Fruit fly (Drosophila melanogaster) whole organism, embryonic: ENCODE measurements around the gene Sec61alpha.
A peak's percentile ranks its signal among the peaks of the same experiment; 100 is the strongest.

Experiments
- Blimp-1 ChIP-seq: fragments of 200-800 bp; sonication (Bioruptor generic); optimal IDR thresholded peaks from 3 replicates; lab custom pipeline; 2018; ENCODE audit warnings: missing biosample characterization, missing genetic modification characterization, mild to moderate bottlenecking, moderate library complexity, missing genetic modification reagents
- BtbVII ChIP-seq: fragments of 200-800 bp; sonication (Bioruptor generic); optimal IDR thresholded peaks from 3 replicates; lab custom pipeline; 2017; ENCODE audit warnings: missing biosample characterization, mild to moderate bottlenecking, missing genetic modification characterization
- C15 ChIP-seq: fragments of 200-800 bp; sonication (Bioruptor generic); IDR thresholded peaks from 3 replicates; pipeline ENCODE4 v1.3.6; 2022; ENCODE audit warnings: missing biosample characterization, missing genetic modification characterization
- CG10979 ChIP-seq: fragments of 200-800 bp; sonication (Bioruptor generic); optimal IDR thresholded peaks from 2 replicates; lab custom pipeline; 2018; ENCODE audit warnings: missing biosample characterization, mild to moderate bottlenecking, missing genetic modification characterization, moderate library complexity
- CG1233 ChIP-seq: fragments of 200-800 bp; sonication (Bioruptor generic); optimal IDR thresholded peaks from 4 replicates; lab custom pipeline; 2018; ENCODE audit warnings: missing biosample characterization, mild to moderate bottlenecking, missing genetic modification characterization
- CG13624 ChIP-seq: fragments of 200-800 bp; sonication (Bioruptor generic); optimal IDR thresholded peaks from 2 replicates; lab custom pipeline; 2016; ENCODE audit warnings: missing biosample characterization, missing genetic modification characterization
- CG14667 ChIP-seq: fragments of 200-800 bp; sonication (Bioruptor generic); IDR thresholded peaks from 2 replicates; pipeline ENCODE4 v1.3.6; 2022; ENCODE audit warnings: missing biosample characterization, missing genetic modification characterization
- CG15601 ChIP-seq: fragments of 200-800 bp; sonication (Bioruptor generic); optimal IDR thresholded peaks from 3 replicates; lab custom pipeline; 2019; ENCODE audit warnings: missing biosample characterization, mild to moderate bottlenecking, missing genetic modification characterization, moderate library complexity
- CG2116 ChIP-seq: fragments of 200-800 bp; sonication (Bioruptor generic); optimal IDR thresholded peaks from 3 replicates; lab custom pipeline; 2018; ENCODE audit warnings: missing biosample characterization, mild to moderate bottlenecking, missing genetic modification characterization
- CG2889 ChIP-seq: fragments of 200-800 bp; sonication (Bioruptor generic); IDR thresholded peaks from 3 replicates; pipeline ENCODE4 v1.3.6; 2022; ENCODE audit warnings: missing biosample characterization, missing genetic modification characterization
- CG30431 ChIP-seq: fragments of 200-800 bp; sonication (Bioruptor generic); optimal IDR thresholded peaks from 2 replicates; lab custom pipeline; 2017; ENCODE audit warnings: missing biosample characterization, missing genetic modification characterization
- CG3407 ChIP-seq: fragments of 200-800 bp; sonication (Bioruptor generic); optimal IDR thresholded peaks from 2 replicates; lab custom pipeline; 2018; ENCODE audit warnings: missing biosample characterization, mild to moderate bottlenecking, missing genetic modification characterization
- CG34422 ChIP-seq: fragments of 200-800 bp; sonication (Bioruptor generic); IDR thresholded peaks from 3 replicates; pipeline ENCODE4 v1.3.6; 2022; ENCODE audit warnings: missing biosample characterization, missing genetic modification characterization
- CG3726 ChIP-seq: fragments of 200-800 bp; sonication (Bioruptor generic); IDR thresholded peaks from 3 replicates; pipeline ENCODE4, ENCODE4 v1.3.6; 2022; ENCODE audit warnings: missing biosample characterization, missing genetic modification characterization
- CG4820 ChIP-seq: fragments of 200-800 bp; sonication (Bioruptor generic); optimal IDR thresholded peaks from 3 replicates; lab custom pipeline; 2016; ENCODE audit warnings: missing biosample characterization, missing genetic modification characterization
- CG5245 ChIP-seq: fragments of 200-800 bp; sonication (Bioruptor generic); optimal IDR thresholded peaks from 3 replicates; lab custom pipeline; 2016; ENCODE audit warnings: missing biosample characterization, missing genetic modification characterization
- CG6175 ChIP-seq: fragments of 200-800 bp; sonication (Bioruptor generic); IDR thresholded peaks from 3 replicates; pipeline ENCODE4 v1.3.6; 2022; ENCODE audit warnings: missing biosample characterization, missing genetic modification characterization
- CG7928 ChIP-seq: fragments of 200-800 bp; sonication (Bioruptor generic); optimal IDR thresholded peaks from 2 replicates; lab custom pipeline; 2017; ENCODE audit warnings: missing biosample characterization, mild to moderate bottlenecking, missing genetic modification characterization
- CG8765 ChIP-seq: fragments of 200-800 bp; sonication (Bioruptor generic); IDR thresholded peaks from 2 replicates; pipeline ENCODE4 v1.3.6; 2022; ENCODE audit warnings: missing biosample characterization, missing genetic modification characterization
- Dad ChIP-seq: fragments of 200-800 bp; sonication (Bioruptor generic); optimal IDR thresholded peaks from 3 replicates; lab custom pipeline; 2016; ENCODE audit warnings: missing biosample characterization, missing genetic modification characterization
- Dbx ChIP-seq: fragments of 200-800 bp; sonication (Bioruptor generic); IDR thresholded peaks from 3 replicates; pipeline ENCODE4 v1.3.6; 2022; ENCODE audit warnings: missing biosample characterization, missing genetic modification characterization
- E2f1 ChIP-seq: fragments of 200-800 bp; sonication (Bioruptor generic); IDR thresholded peaks from 2 replicates; pipeline ENCODE4 v1.3.6; 2022; ENCODE audit warnings: missing biosample characterization, missing genetic modification characterization
- HLH4C ChIP-seq: fragments of 200-800 bp; sonication (Bioruptor generic); IDR thresholded peaks from 3 replicates; pipeline ENCODE4 v1.3.6; 2022; ENCODE audit warnings: missing biosample characterization, missing genetic modification characterization; ENCODE audit not compliant: partially characterized antibody
- HmgD ChIP-seq: fragments of 200-800 bp; sonication (Bioruptor generic); optimal IDR thresholded peaks from 3 replicates; lab custom pipeline; 2016; ENCODE audit warnings: missing biosample characterization, missing genetic modification characterization
- Hsf ChIP-seq: fragments of 200-800 bp; sonication (Bioruptor generic); optimal IDR thresholded peaks from 3 replicates; lab custom pipeline; 2016; ENCODE audit warnings: missing biosample characterization, missing genetic modification characterization
- Lim3 ChIP-seq: fragments of 200-800 bp; sonication (Bioruptor generic); IDR thresholded peaks from 2 replicates; pipeline ENCODE4 v1.3.6; 2022; ENCODE audit warnings: missing biosample characterization, missing genetic modification characterization
- Lpt ChIP-seq: fragments of >200 bp; optimal IDR thresholded peaks from 2 replicates; lab custom pipeline; 2018; ENCODE audit warnings: missing biosample characterization, missing genetic modification characterization
- NC2β ChIP-seq: fragments of 200-800 bp; sonication (Bioruptor generic); optimal IDR thresholded peaks from 2 replicates; lab custom pipeline; 2016; ENCODE audit warnings: missing biosample characterization, missing genetic modification characterization
- Side ChIP-seq: fragments of 200-800 bp; sonication (Bioruptor generic); optimal IDR thresholded peaks from 2 replicates; lab custom pipeline; 2016; ENCODE audit warnings: missing biosample characterization, missing genetic modification characterization
- Spps ChIP-seq: fragments of 200-800 bp; sonication (Bioruptor generic); optimal IDR thresholded peaks from 2 replicates; lab custom pipeline; 2018; ENCODE audit warnings: missing biosample characterization, mild to moderate bottlenecking, missing genetic modification characterization
- Tbp ChIP-seq: fragments of >200 bp; optimal IDR thresholded peaks from 2 replicates; lab custom pipeline; 2018; ENCODE audit warnings: missing biosample characterization, missing genetic modification characterization
- crp ChIP-seq, 2 experiments: fragments of 200-800 bp; sonication (Bioruptor generic); optimal IDR thresholded peaks; 2 replicates in 1 of 2; 3 replicates in 1 of 2; lab custom pipeline; 2017; ENCODE audit warnings: missing biosample characterization in 2 of 2, missing genetic modification characterization in 2 of 2, mild to moderate bottlenecking in 1 of 2, moderate library complexity in 1 of 2
- disco-r ChIP-seq: fragments of 200-800 bp; sonication (Bioruptor generic); optimal IDR thresholded peaks from 2 replicates; lab custom pipeline; 2016; ENCODE audit warnings: missing biosample characterization, missing genetic modification characterization
- ftz-f1 ChIP-seq: fragments of 200-800 bp; sonication (Bioruptor generic); optimal IDR thresholded peaks from 2 replicates; lab custom pipeline; 2016; ENCODE audit warnings: missing biosample characterization, missing genetic modification characterization
- fu2 ChIP-seq: fragments of 200-800 bp; sonication (Bioruptor generic); optimal IDR thresholded peaks from 2 replicates; lab custom pipeline; 2016; ENCODE audit warnings: missing biosample characterization, missing genetic modification characterization
- gce ChIP-seq: fragments of 200-800 bp; sonication (Bioruptor generic); IDR thresholded peaks from 3 replicates; pipeline ENCODE4 v1.3.6; 2022; ENCODE audit warnings: missing biosample characterization, missing genetic modification characterization
- gsb ChIP-seq: fragments of 200-800 bp; sonication (Bioruptor generic); IDR thresholded peaks from 2 replicates; pipeline ENCODE4 v1.3.6; 2022; ENCODE audit warnings: missing biosample characterization, missing genetic modification characterization
- hb ChIP-seq: fragments of 200-800 bp; sonication (Bioruptor generic); IDR thresholded peaks from 3 replicates; pipeline ENCODE4 v1.3.6; 2022; ENCODE audit warnings: missing biosample characterization, missing genetic modification characterization; ENCODE audit not compliant: partially characterized antibody
- hbn ChIP-seq: fragments of 200-800 bp; sonication (Bioruptor generic); IDR thresholded peaks from 2 replicates; pipeline ENCODE4 v1.3.6; 2022; ENCODE audit warnings: missing biosample characterization, missing genetic modification characterization; ENCODE audit not compliant: partially characterized antibody
- her ChIP-seq: fragments of 200-800 bp; sonication (Bioruptor generic); optimal IDR thresholded peaks from 2 replicates; lab custom pipeline; 2016; ENCODE audit warnings: missing biosample characterization, missing genetic modification characterization
- kah ChIP-seq: fragments of 200-800 bp; sonication (Bioruptor generic); optimal IDR thresholded peaks from 2 replicates; lab custom pipeline; 2018; ENCODE audit warnings: missing biosample characterization, mild to moderate bottlenecking, missing genetic modification characterization
- nerfin-1 ChIP-seq: fragments of 200-800 bp; sonication (Bioruptor generic); optimal IDR thresholded peaks from 3 replicates; lab custom pipeline; 2019; ENCODE audit warnings: missing biosample characterization, mild to moderate bottlenecking, missing genetic modification characterization, moderate library complexity
- pb ChIP-seq: fragments of 200-800 bp; sonication (Bioruptor generic); optimal IDR thresholded peaks from 3 replicates; lab custom pipeline; 2016; ENCODE audit warnings: missing biosample characterization, missing genetic modification characterization
- row ChIP-seq: fragments of 200-800 bp; sonication (Bioruptor generic); IDR thresholded peaks from 3 replicates; pipeline ENCODE4 v1.3.6; 2022; ENCODE audit warnings: missing biosample characterization, missing genetic modification characterization
- scrt ChIP-seq: fragments of 200-800 bp; sonication (Bioruptor generic); optimal IDR thresholded peaks from 2 replicates; lab custom pipeline; 2018; ENCODE audit warnings: missing biosample characterization, mild to moderate bottlenecking, missing genetic modification characterization, moderate library complexity
- sd ChIP-seq: fragments of 200-800 bp; sonication (Bioruptor generic); optimal IDR thresholded peaks from 3 replicates; lab custom pipeline; 2018; ENCODE audit warnings: missing biosample characterization, mild to moderate bottlenecking, missing genetic modification characterization, moderate library complexity
- sima ChIP-seq: fragments of 200-800 bp; sonication (Bioruptor generic); optimal IDR thresholded peaks from 2 replicates; lab custom pipeline; 2016; ENCODE audit warnings: missing biosample characterization, missing genetic modification characterization
- so ChIP-seq: fragments of 200-800 bp; sonication (Bioruptor generic); IDR thresholded peaks from 3 replicates; pipeline ENCODE4 v1.3.6; 2022; ENCODE audit warnings: missing biosample characterization, missing genetic modification characterization
- stc ChIP-seq: fragments of 200-800 bp; sonication (Bioruptor generic); IDR thresholded peaks from 2 replicates; pipeline ENCODE4 v1.3.6; 2022; ENCODE audit warnings: missing biosample characterization, missing genetic modification characterization
- sug ChIP-seq: fragments of 200-800 bp; optimal IDR thresholded peaks from 2 replicates; lab custom pipeline; 2019; ENCODE audit warnings: missing biosample characterization, mild to moderate bottlenecking, missing genetic modification characterization, moderate library complexity
- unc-4 ChIP-seq: fragments of 200-800 bp; sonication (Bioruptor generic); IDR thresholded peaks from 2 replicates; pipeline ENCODE4 v1.3.6; 2022; ENCODE audit warnings: missing biosample characterization, missing genetic modification characterization; ENCODE audit not compliant: partially characterized antibody
- zen2 ChIP-seq: fragments of 200-800 bp; sonication (Bioruptor generic); IDR thresholded peaks from 3 replicates; pipeline ENCODE4 v1.3.6; 2022; ENCODE audit warnings: missing biosample characterization, missing genetic modification characterization; ENCODE audit not compliant: partially characterized antibody
- zfh2 ChIP-seq: fragments of 200-800 bp; sonication (Bioruptor generic); optimal IDR thresholded peaks from 2 replicates; lab custom pipeline; 2016; ENCODE audit warnings: missing biosample characterization, missing genetic modification characterization

Sec61alpha gene

DNA sequence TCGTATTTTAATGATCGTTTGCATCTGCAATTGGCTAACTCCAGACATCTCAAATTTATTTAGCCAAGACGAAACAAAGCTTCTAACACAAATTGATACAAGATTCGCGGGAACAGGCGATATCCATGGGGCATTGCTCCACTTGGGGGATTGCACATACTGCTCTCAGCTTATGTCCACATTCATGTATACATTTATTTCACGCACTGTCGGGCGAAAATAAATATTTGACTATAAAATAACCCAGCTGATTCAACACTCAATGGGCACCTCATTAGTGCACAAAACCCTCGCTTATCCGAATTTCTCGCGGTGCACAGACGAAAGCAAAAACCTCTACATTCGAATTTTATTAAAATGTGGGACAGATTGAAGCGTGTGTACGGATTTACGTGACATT, 18.9 kb downstream of the Sec61alpha start (continued):
- no peak for TF ChIP-seq disco-r
- peak; percentile 25 for TF ChIP-seq nerfin-1 (tag; lab: Kevin White, UChicago)
- no peak for TF ChIP-seq unc-4 (GFP tag; lab: Robert Waterston, UW)
- TF ChIP-seq zfh2 (GFP tag; lab: Kevin White, UChicago), result no peak
- TF ChIP-seq HmgD (GFP tag; lab: Kevin White, UChicago), result no peak
- TF ChIP-seq CG10979 (tag; lab: Kevin White, UChicago), result no peak
- no peak for TF ChIP-seq ftz-f1 (GFP tag; lab: Kevin White, UChicago)
- TF ChIP-seq BtbVII (GFP tag; lab: Kevin White, UChicago), result peak; percentile 59
- no peak for TF ChIP-seq Dad
- TF ChIP-seq CG7928 (GFP tag; lab: Kevin White, UChicago), result no peak
- no peak for TF ChIP-seq E2f1 (GFP tag; lab: Robert Waterston, UW)
- TF ChIP-seq CG3726 (GFP tag; lab: Robert Waterston, UW), result no peak
- peak; percentile 31 for TF ChIP-seq CG3407 (GFP tag; lab: Kevin White, UChicago)
- no peak for TF ChIP-seq sd (tag; lab: Kevin White, UChicago)
- no peak for TF ChIP-seq CG30431
- TF ChIP-seq CG6175 (GFP tag; lab: Robert Waterston, UW), result no peak
- TF ChIP-seq Lim3 (GFP tag; lab: Robert Waterston, UW), result no peak
- peak; percentile 27 for TF ChIP-seq Spps
- peak; percentile 52 for TF ChIP-seq Blimp-1 (GFP tag; lab: Kevin White, UChicago)
- no peak for TF ChIP-seq CG14667 (GFP tag; lab: Robert Waterston, UW)
- TF ChIP-seq so (GFP tag; lab: Robert Waterston, UW), result no peak
- no peak for TF ChIP-seq fu2 (GFP tag; lab: Kevin White, UChicago)
- TF ChIP-seq CG8765 (GFP tag; lab: Robert Waterston, UW), result no peak
- peak; percentile 49 for TF ChIP-seq kah (GFP tag; lab: Kevin White, UChicago)
- TF ChIP-seq NC2β (GFP tag; lab: Kevin White, UChicago), result no peak
- peak; percentile 12 for TF ChIP-seq CG15601 (tag; lab: Kevin White, UChicago)
- no peak for TF ChIP-seq gce (GFP tag; lab: Robert Waterston, UW)
- no peak for TF ChIP-seq crp (GFP tag; optimal IDR thresholded peaks at IDR 0.05; lab: Kevin White, UChicago)
- TF ChIP-seq her (GFP tag; lab: Kevin White, UChicago), result no peak
- no peak for TF ChIP-seq gsb (GFP tag; lab: Robert Waterston, UW)
- TF ChIP-seq Tbp (GFP tag; lab: Kevin White, UChicago), result no peak
- no peak for TF ChIP-seq C15 (GFP tag; lab: Robert Waterston, UW)
- no peak for TF ChIP-seq hbn (GFP tag; lab: Robert Waterston, UW)
- TF ChIP-seq Side (GFP tag; lab: Kevin White, UChicago), result no peak
- TF ChIP-seq stc (GFP tag; lab: Robert Waterston, UW), result peak; percentile 43; the same call in 1 of the 2 replicates
- no peak for TF ChIP-seq CG13624
- no peak for TF ChIP-seq scrt (GFP tag; lab: Kevin White, UChicago)
- no peak for TF ChIP-seq sima (GFP tag; lab: Kevin White, UChicago)
- TF ChIP-seq CG2116, result no peak
- no peak for TF ChIP-seq hb (GFP tag; lab: Robert Waterston, UW)
- TF ChIP-seq HLH4C (GFP tag; lab: Robert Waterston, UW), result no peak
- TF ChIP-seq zen2 (GFP tag; lab: Robert Waterston, UW), result no peak
- no peak for TF ChIP-seq pb (GFP tag; lab: Kevin White, UChicago)
- no peak for TF ChIP-seq sug (tag; lab: Kevin White, UChicago)
- no peak for TF ChIP-seq Lpt (GFP tag; lab: Kevin White, UChicago)
- TF ChIP-seq CG1233, result peak; percentile 7
- TF ChIP-seq Dbx (GFP tag; lab: Robert Waterston, UW), result no peak
- no peak for TF ChIP-seq CG4820 (GFP tag; lab: Kevin White, UChicago)
- TF ChIP-seq CG5245 (GFP tag; lab: Kevin White, UChicago), result no peak
- 0 out of 3 replicates have a peak, but pooled peaks have one; percentile 9 for TF ChIP-seq row
- no peak for TF ChIP-seq Hsf (GFP tag; lab: Kevin White, UChicago)
- no peak for TF ChIP-seq CG34422 (GFP tag; lab: Robert Waterston, UW)
- TF ChIP-seq CG2889 (GFP tag; lab: Robert Waterston, UW), result no peak
